Worm (Caenorhabditis elegans) whole organism, young adult: ENCODE results near the gene rnh-1.0.

ENCODE experiments used
- C06A6.2 ChIP-seq: fragments of 200-800 bp; sonication (Bioruptor generic); conservative IDR thresholded peaks from 2 replicates; pipeline ENCODE4 v1.3.6; 2022; ENCODE audit warnings: missing genetic modification characterization, missing compliant biosample characterization
- F10E7.11 ChIP-seq: sonication (generic microtip); optimal IDR thresholded peaks from 2 replicates; lab custom pipeline; 2017; ENCODE audit warnings: mild to moderate bottlenecking, missing genetic modification characterization, moderate library complexity, missing compliant biosample characterization
- F23B12.7 ChIP-seq: sonication (generic microtip); optimal IDR thresholded peaks from 2 replicates; lab custom pipeline; 2017; ENCODE audit warnings: missing genetic modification characterization, mild to moderate bottlenecking, missing compliant biosample characterization, antibody characterized with exemption, moderate library complexity; ENCODE audit not compliant: insufficient read depth
- F33H1.4 ChIP-seq: fragments of 200-800 bp; sonication (Bioruptor generic); IDR thresholded peaks from 2 replicates; pipeline ENCODE4 v1.3.6; 2022; ENCODE audit warnings: missing genetic modification reagents, missing genetic modification characterization, missing compliant biosample characterization
- F37B4.10 ChIP-seq: fragments of 200-800 bp; sonication (Bioruptor generic); IDR thresholded peaks from 2 replicates; pipeline ENCODE4 v1.3.6; 2022; ENCODE audit warnings: missing genetic modification characterization, missing compliant biosample characterization
- F55B11.4 ChIP-seq: sonication (generic microtip); optimal IDR thresholded peaks from 2 replicates; lab custom pipeline; 2016; ENCODE audit warnings: missing compliant biosample characterization, missing genetic modification characterization, borderline replicate concordance; ENCODE audit not compliant: insufficient read depth
- F57A8.1 ChIP-seq: fragments of 200-800 bp; sonication (Bioruptor generic); optimal IDR thresholded peaks from 2 replicates; lab custom pipeline; 2018; ENCODE audit warnings: mild to moderate bottlenecking, missing genetic modification characterization, moderate library complexity, missing compliant biosample characterization
- K12H6.12 ChIP-seq: fragments of 200-800 bp; sonication (Bioruptor generic); optimal IDR thresholded peaks from 2 replicates; lab custom pipeline; 2018; ENCODE audit warnings: mild to moderate bottlenecking, missing genetic modification characterization, missing compliant biosample characterization
- Y53F4B.3 ChIP-seq: fragments of 200-800 bp; sonication (Bioruptor generic); IDR thresholded peaks from 2 replicates; pipeline ENCODE4 v1.3.6; 2022; ENCODE audit warnings: missing genetic modification reagents, missing genetic modification characterization, missing compliant biosample characterization
- Y53G8AR.9 ChIP-seq: fragments of 200-800 bp; sonication (Bioruptor generic); conservative IDR thresholded peaks from 2 replicates; pipeline ENCODE4 v1.3.6; 2022; ENCODE audit warnings: missing genetic modification reagents, missing genetic modification characterization, missing compliant biosample characterization
- Y67H2A.10 ChIP-seq: fragments of 200-800 bp; sonication (Bioruptor generic); conservative IDR thresholded peaks from 2 replicates; pipeline ENCODE4 v1.3.6; 2022; ENCODE audit warnings: missing genetic modification reagents, missing genetic modification characterization, missing compliant biosample characterization
- Y95B8A.8 ChIP-seq: fragments of 200-800 bp; sonication (Bioruptor generic); IDR thresholded peaks from 2 replicates; pipeline ENCODE4 v1.3.6; 2022; ENCODE audit warnings: missing genetic modification reagents, missing genetic modification characterization, missing compliant biosample characterization
- ZK185.1 ChIP-seq: sonication (generic microtip); optimal IDR thresholded peaks from 2 replicates; lab custom pipeline; 2016; ENCODE audit warnings: mild to moderate bottlenecking, missing genetic modification characterization, missing compliant biosample characterization; ENCODE audit not compliant: poor library complexity, severe bottlenecking
- akir-1 ChIP-seq: fragments of 200-800 bp; sonication (Bioruptor generic); optimal IDR thresholded peaks from 2 replicates; lab custom pipeline; 2018; ENCODE audit warnings: mild to moderate bottlenecking, missing genetic modification characterization, moderate library complexity, missing compliant biosample characterization
- aptf-2 ChIP-seq: fragments of 200-800 bp; sonication (Bioruptor generic); conservative IDR thresholded peaks from 2 replicates; pipeline ENCODE4 v1.3.6; 2022; ENCODE audit warnings: missing genetic modification reagents, missing genetic modification characterization, missing compliant biosample characterization
- aptf-3 ChIP-seq: fragments of 200-800 bp; sonication (Bioruptor generic); IDR thresholded peaks from 2 replicates; pipeline ENCODE4 v1.3.6; 2022; ENCODE audit warnings: missing genetic modification characterization, missing compliant biosample characterization
- bed-1 ChIP-seq: fragments of 200-800 bp; sonication (Bioruptor generic); IDR thresholded peaks from 2 replicates; pipeline ENCODE4 v1.3.6; 2022; ENCODE audit warnings: missing genetic modification reagents, missing genetic modification characterization, missing compliant biosample characterization
- bed-2 ChIP-seq: fragments of 200-800 bp; sonication (Bioruptor generic); IDR thresholded peaks from 2 replicates; pipeline ENCODE4 v1.3.6; 2022; ENCODE audit warnings: missing genetic modification reagents, missing genetic modification characterization, missing compliant biosample characterization
- cebp-2 ChIP-seq: fragments of 200-800 bp; sonication (Bioruptor generic); IDR thresholded peaks from 2 replicates; pipeline ENCODE4 v1.3.6; 2022; ENCODE audit warnings: missing genetic modification characterization, missing compliant biosample characterization
- ceh-100 ChIP-seq: fragments of 200-800 bp; sonication (Bioruptor generic); IDR thresholded peaks from 2 replicates; pipeline ENCODE4 v1.3.6; 2022; ENCODE audit warnings: missing genetic modification reagents, missing genetic modification characterization, missing compliant biosample characterization
- ceh-40 ChIP-seq: fragments of 200-800 bp; sonication (Bioruptor generic); IDR thresholded peaks from 2 replicates; pipeline ENCODE4 v1.3.6; 2022; ENCODE audit warnings: missing genetic modification characterization, missing compliant biosample characterization
- dpff-1 ChIP-seq: sonication (generic microtip); optimal IDR thresholded peaks from 2 replicates; lab custom pipeline; 2017; ENCODE audit warnings: mild to moderate bottlenecking, missing genetic modification characterization, missing compliant biosample characterization
- dpl-1 ChIP-seq: fragments of 150-350 bp; optimal IDR thresholded peaks from 2 replicates; lab custom pipeline; 2014; ENCODE audit warnings: missing biosample characterization, missing genetic modification reagents, missing genetic modification characterization
- egl-18 ChIP-seq: fragments of 200-800 bp; sonication (Bioruptor generic); IDR thresholded peaks from 2 replicates; pipeline ENCODE4 v1.3.6; 2022; ENCODE audit warnings: missing genetic modification reagents, missing genetic modification characterization, missing compliant biosample characterization
- ets-4 ChIP-seq: fragments of 200-800 bp; sonication (Bioruptor generic); optimal IDR thresholded peaks from 2 replicates; lab custom pipeline; 2018; ENCODE audit warnings: mild to moderate bottlenecking, missing genetic modification characterization, missing compliant biosample characterization
- hlh-26 ChIP-seq: fragments of 200-800 bp; sonication (Bioruptor generic); conservative IDR thresholded peaks from 2 replicates; pipeline ENCODE4 v1.3.6; 2022; ENCODE audit warnings: missing genetic modification reagents, missing genetic modification characterization, missing compliant biosample characterization
- hmg-1.2 ChIP-seq: fragments of 200-800 bp; sonication (Bioruptor generic); IDR thresholded peaks from 2 replicates; pipeline ENCODE4 v1.3.6; 2022; ENCODE audit warnings: missing genetic modification reagents, missing genetic modification characterization, missing compliant biosample characterization
- hmg-20 ChIP-seq: fragments of 200-800 bp; sonication (Bioruptor generic); IDR thresholded peaks from 2 replicates; pipeline ENCODE4 v1.3.6; 2022; ENCODE audit warnings: missing genetic modification reagents, missing genetic modification characterization, missing compliant biosample characterization
- hsf-1 ChIP-seq: fragments of 200-800 bp; sonication (Bioruptor generic); IDR thresholded peaks from 2 replicates; pipeline ENCODE4 v1.3.6; 2022; ENCODE audit warnings: missing genetic modification reagents, missing genetic modification characterization, missing compliant biosample characterization
- let-526 ChIP-seq: fragments of 200-800 bp; sonication (Bioruptor generic); IDR thresholded peaks from 2 replicates; pipeline ENCODE4 v1.3.6; 2022; ENCODE audit warnings: missing genetic modification reagents, missing genetic modification characterization, missing compliant biosample characterization
- lir-1 ChIP-seq: fragments of 200-800 bp; sonication (Bioruptor generic); conservative IDR thresholded peaks from 2 replicates; pipeline ENCODE4 v1.3.6; 2022; ENCODE audit warnings: missing genetic modification reagents, missing genetic modification characterization, missing compliant biosample characterization
- lsl-1 ChIP-seq: fragments of 200-800 bp; sonication (Bioruptor generic); optimal IDR thresholded peaks from 2 replicates; lab custom pipeline; 2018; ENCODE audit warnings: mild to moderate bottlenecking, missing genetic modification characterization, moderate library complexity, missing compliant biosample characterization
- madf-3 ChIP-seq: fragments of 200-800 bp; sonication (Bioruptor generic); IDR thresholded peaks from 2 replicates; pipeline ENCODE4 v1.3.6; 2022; ENCODE audit warnings: missing genetic modification reagents, missing genetic modification characterization, missing compliant biosample characterization
- mel-28 ChIP-seq: sonication (generic microtip); optimal IDR thresholded peaks from 2 replicates; lab custom pipeline; 2016; ENCODE audit warnings: borderline replicate concordance, mild to moderate bottlenecking, missing genetic modification characterization, missing compliant biosample characterization
- nfya-1 ChIP-seq: sonication (generic microtip); optimal IDR thresholded peaks from 2 replicates; lab custom pipeline; 2017; ENCODE audit warnings: antibody characterized with exemption, missing compliant biosample characterization, missing genetic modification characterization, borderline replicate concordance; ENCODE audit not compliant: insufficient read depth
- snpc-1.3 ChIP-seq: sonication (generic microtip); optimal IDR thresholded peaks from 2 replicates; lab custom pipeline; 2017; ENCODE audit warnings: missing genetic modification characterization, mild to moderate bottlenecking, missing compliant biosample characterization, antibody characterized with exemption, moderate library complexity, missing genotype, missing genetic modification reagents; ENCODE audit not compliant: insufficient read depth
- sptf-2 ChIP-seq: fragments of 200-800 bp; sonication (Bioruptor generic); optimal IDR thresholded peaks from 2 replicates; lab custom pipeline; 2018; ENCODE audit warnings: mild to moderate bottlenecking, missing genetic modification characterization, missing compliant biosample characterization
- xnd-1 ChIP-seq: sonication (generic microtip); optimal IDR thresholded peaks from 2 replicates; lab custom pipeline; 2016; ENCODE audit warnings: missing genotype, missing genetic modification reagents, missing genetic modification characterization, missing compliant biosample characterization
- zfh-2 ChIP-seq: fragments of 200-800 bp; sonication (Bioruptor generic); conservative IDR thresholded peaks from 2 replicates; pipeline ENCODE4 v1.3.6; 2022; ENCODE audit warnings: missing genetic modification reagents, missing genetic modification characterization, missing compliant biosample characterization
- ztf-18 ChIP-seq: sonication (generic microtip); optimal IDR thresholded peaks from 2 replicates; lab custom pipeline; 2016; ENCODE audit warnings: missing genotype, mild to moderate bottlenecking, missing genetic modification characterization, missing compliant biosample characterization
- ztf-6 ChIP-seq: fragments of 200-800 bp; sonication (Bioruptor generic); IDR thresholded peaks from 2 replicates; pipeline ENCODE4 v1.3.6; 2022; ENCODE audit warnings: missing genetic modification reagents, missing genetic modification characterization, missing compliant biosample characterization

The rnh-1.0 gene

ce11 chrII:5011978-5012377 is 16.9 kb downstream of the rnh-1.0 start, which contains the start of gene F59A6.12:
TSS of gene F59A6.12 (minus strand) at chrII:5012078.
- TF ChIP-seq Y67H2A.10 (GFP tag; lab: Robert Waterston, UW) (no peak), hsf-1 (GFP tag; lab: Robert Waterston, UW) (no peak), bed-2 (no peak), ztf-18 (tag; lab: Kevin White, UChicago) (no peak), hmg-20 (GFP tag; lab: Robert Waterston, UW) (no peak), mel-28 (tag; lab: Kevin White, UChicago) (no peak), ztf-6 (GFP tag; lab: Robert Waterston, UW) (no peak), madf-3 (GFP tag; lab: Robert Waterston, UW) (no peak), C06A6.2 (no peak), lsl-1 (GFP tag; lab: Kevin White, UChicago) (no peak), F10E7.11 (tag; lab: Kevin White, UChicago) (no peak), ceh-100 (GFP tag; lab: Robert Waterston, UW) (no peak), egl-18 (GFP tag; lab: Robert Waterston, UW) (no peak), F55B11.4 (tag; lab: Kevin White, UChicago) (no peak), hlh-26 (GFP tag; lab: Robert Waterston, UW) (no peak), F33H1.4 (no peak), ZK185.1 (tag; lab: Kevin White, UChicago) (no peak), Y53G8AR.9 (GFP tag; lab: Robert Waterston, UW) (no peak), nfya-1 (tag; lab: Kevin White, UChicago) (no peak)
- TF ChIP-seq, all 124 proteins: peak for 0

DNA sequence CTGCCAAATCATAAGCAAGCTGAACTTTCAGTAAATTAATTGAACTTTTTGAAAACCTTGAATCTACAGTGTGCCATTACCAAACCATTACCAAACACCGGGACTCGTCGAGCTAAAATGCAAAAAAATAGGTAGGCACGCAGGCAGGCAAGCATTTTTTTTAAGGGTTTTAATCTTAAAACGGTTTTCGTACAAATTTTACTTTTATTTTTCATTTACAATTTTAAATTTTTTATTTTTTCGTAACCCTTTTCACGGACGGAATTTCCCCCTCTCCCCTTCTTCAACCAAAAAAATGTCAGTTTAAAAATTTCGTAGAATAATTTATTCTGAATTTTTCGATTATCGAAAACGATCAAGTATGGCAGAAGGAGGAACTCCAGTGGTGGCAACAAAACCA is 19.3 kb downstream of the rnh-1.0 start, which contains the start of gene F59A6.2:
F59A6.2 (plus strand) TSS at position 301 of the 400 bp plus-strand sequence.
- TF ChIP-seq let-526 (GFP tag; lab: Robert Waterston, UW) (no peak), lir-1 (GFP tag; lab: Robert Waterston, UW) (no peak), F23B12.7 (no peak), Y95B8A.8 (GFP tag; lab: Robert Waterston, UW) (no peak), xnd-1 (no peak), akir-1 (GFP tag; lab: Kevin White, UChicago) (no peak), aptf-2 (GFP tag; lab: Robert Waterston, UW) (no peak), ceh-40 (no peak), sptf-2 (GFP tag; lab: Kevin White, UChicago) (no peak), cebp-2 (no peak), lsl-1 (GFP tag; lab: Kevin White, UChicago) (no peak), hmg-1.2 (GFP tag; lab: Robert Waterston, UW) (no peak), aptf-3 (no peak), Y53F4B.3 (GFP tag; lab: Robert Waterston, UW) (no peak), hmg-20 (GFP tag; lab: Robert Waterston, UW) (no peak), bed-1 (no peak), dpl-1 (GFP tag; lab: Kevin White, UChicago) (no peak), zfh-2 (no peak), K12H6.12 (tag; lab: Kevin White, UChicago) (no peak)

- TF ChIP-seq ets-4 (GFP tag; lab: Kevin White, UChicago) (no peak), ZK185.1 (tag; lab: Kevin White, UChicago) (no peak), dpff-1 (tag; lab: Kevin White, UChicago) (no peak), F57A8.1 (GFP tag; lab: Kevin White, UChicago) (no peak), F37B4.10 (GFP tag; lab: Robert Waterston, UW) (no peak), F23B12.7 (no peak), snpc-1.3 (tag; lab: Kevin White, UChicago) (no peak), cebp-2 (no peak)
Measured at ce11 chrII:5016144-5016543, 21.0 kb downstream of the rnh-1.0 start.
